Worm (Caenorhabditis elegans): ENCODE data around the gene F16B12.6.

F16B12.6 gene

DNA sequence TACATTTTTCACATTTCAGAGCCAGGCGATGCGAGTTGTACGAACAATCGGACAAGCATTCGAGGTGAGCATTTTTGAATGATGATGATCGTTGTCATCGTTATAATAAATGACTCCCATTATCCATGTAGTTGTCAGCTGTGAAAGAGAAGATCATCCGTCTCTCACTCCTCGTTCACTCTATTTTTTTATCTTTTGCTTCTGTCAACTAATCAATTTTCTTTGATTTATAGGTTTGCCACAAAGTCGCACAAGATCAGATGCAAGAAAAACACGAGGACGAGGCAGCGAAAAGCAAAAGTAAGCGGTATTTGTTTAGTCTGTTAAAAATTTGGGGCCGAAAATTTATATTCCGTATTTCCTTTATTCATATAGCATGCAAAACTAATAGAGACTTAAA is 45.6 kb upstream of the F16B12.6 start:
- TF ChIP-seq nhr-25 (tag; optimal IDR thresholded peaks at IDR 0.05) (no peak), R02D3.7 (tag; optimal IDR thresholded peaks at IDR 0.05) (no peak), lsy-2 (tag; optimal IDR thresholded peaks at IDR 0.05) (peak in 1 of 2 experiments; percentile 23), mab-5 (tag; optimal IDR thresholded peaks at IDR 0.05) (peak; percentile 52), sma-3 (GFP tag; optimal IDR thresholded peaks at IDR 0.05) (no peak), egl-27 (tag; optimal IDR thresholded peaks at IDR 0.05) (no peak), skn-1 (tag; optimal IDR thresholded peaks at IDR 0.05) (no peak), sma-9 (GFP tag; optimal IDR thresholded peaks at IDR 0.05) (peak; percentile 42), sma-9 (tag; optimal IDR thresholded peaks at IDR 0.05) (no peak), nhr-129 (tag; optimal IDR thresholded peaks at IDR 0.05) (peak; percentile 15), C34F6.9 (tag; optimal IDR thresholded peaks at IDR 0.05) (peak; percentile 14), snpc-4 (tag; optimal IDR thresholded peaks at IDR 0.05) (no peak), sem-4 (tag; optimal IDR thresholded peaks at IDR 0.05) (no peak)

DNA sequence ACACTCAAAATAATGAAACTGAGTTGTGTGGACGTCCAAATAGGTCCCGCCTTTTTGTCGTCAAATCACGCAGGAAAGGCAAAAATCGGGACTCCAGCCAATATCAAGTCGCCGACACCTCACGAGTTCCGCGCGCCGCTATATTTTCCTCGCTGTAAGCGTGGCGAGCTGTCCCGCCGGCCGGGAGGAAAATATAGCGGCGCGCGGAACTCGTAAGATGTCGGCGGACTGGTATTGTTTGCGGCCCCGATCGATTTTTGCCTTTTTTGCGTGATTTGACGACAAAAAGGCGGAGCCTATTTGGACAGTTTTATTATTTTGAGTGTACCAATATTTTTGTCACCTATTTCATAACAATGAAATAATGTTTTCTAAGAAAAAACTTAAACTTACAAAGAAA is 39.3 kb upstream of the F16B12.6 start:
- TF ChIP-seq ztf-1 (GFP tag; conservative IDR thresholded peaks at IDR 0.05): no peak
- no peak for TF ChIP-seq nhr-25 (tag; optimal IDR thresholded peaks at IDR 0.05)
- TF ChIP-seq snpc-4 (tag; optimal IDR thresholded peaks at IDR 0.05): peak; percentile 4
- TF ChIP-seq unc-55 (GFP tag; optimal IDR thresholded peaks at IDR 0.05): no peak
- no peak for TF ChIP-seq zag-1 (tag; optimal IDR thresholded peaks at IDR 0.05)
- TF ChIP-seq fos-1 (tag; optimal IDR thresholded peaks at IDR 0.05): no peak
- no peak for TF ChIP-seq ama-1 (optimal IDR thresholded peaks at IDR 0.05)
- TF ChIP-seq nhr-23 (tag; optimal IDR thresholded peaks at IDR 0.05): no peak

- TF ChIP-seq ceh-82 (tag; optimal IDR thresholded peaks at IDR 0.05) (no peak), lsy-2 (tag; optimal IDR thresholded peaks at IDR 0.05) (peak; percentile 79 to 86), snpc-4 (tag; optimal IDR thresholded peaks at IDR 0.05) (peak; percentile 80), mab-5 (tag; optimal IDR thresholded peaks at IDR 0.05) (peak; percentile 78), ama-1 (optimal IDR thresholded peaks at IDR 0.05) (peak; percentile 76), aly-2 (tag; optimal IDR thresholded peaks at IDR 0.05) (no peak), ceh-16 (tag; optimal IDR thresholded peaks at IDR 0.05) (no peak), elt-3 (tag; optimal IDR thresholded peaks at IDR 0.05) (no peak), nhr-11 (tag; optimal IDR thresholded peaks at IDR 0.05) (peak; percentile 57), mbf-1 (tag; optimal IDR thresholded peaks at IDR 0.05) (no peak), elt-1 (tag; optimal IDR thresholded peaks at IDR 0.05) (no peak), nhr-21 (tag; optimal IDR thresholded peaks at IDR 0.05) (peak; percentile 83), unc-39 (tag; optimal IDR thresholded peaks at IDR 0.05) (no peak), nhr-12 (tag; optimal IDR thresholded peaks at IDR 0.05) (no peak), unc-62 (GFP tag; optimal IDR thresholded peaks at IDR 0.05) (peak; percentile 7), ZK546.5 (tag; optimal IDR thresholded peaks at IDR 0.05) (no peak), sma-9 (GFP tag; optimal IDR thresholded peaks at IDR 0.05) (peak; percentile 94), sma-9 (tag; optimal IDR thresholded peaks at IDR 0.05) (no peak), lin-11 (tag; optimal IDR thresholded peaks at IDR 0.05) (peak; percentile 64), peb-1 (tag; optimal IDR thresholded peaks at IDR 0.05) (no peak), ztf-11 (tag; optimal IDR thresholded peaks at IDR 0.05) (no peak), nhr-25 (tag; optimal IDR thresholded peaks at IDR 0.05) (peak; percentile 78), nhr-129 (tag; optimal IDR thresholded peaks at IDR 0.05) (peak; percentile 99), C34F6.9 (tag; optimal IDR thresholded peaks at IDR 0.05) (peak; percentile 84), R02D3.7 (tag; optimal IDR thresholded peaks at IDR 0.05) (peak; percentile 0), nhr-23 (tag; optimal IDR thresholded peaks at IDR 0.05) (no peak), zag-1 (tag; optimal IDR thresholded peaks at IDR 0.05) (peak; percentile 81), blmp-1 (tag; optimal IDR thresholded peaks at IDR 0.05; ENCODE audit: insufficient read depth) (peak; percentile 5), lin-39 (tag; optimal IDR thresholded peaks at IDR 0.05) (no peak), unc-55 (GFP tag; optimal IDR thresholded peaks at IDR 0.05) (peak; percentile 95), dmd-4 (tag; optimal IDR thresholded peaks at IDR 0.05) (no peak), F13H6.1 (tag; optimal IDR thresholded peaks at IDR 0.05) (peak; percentile 91), alr-1 (tag; optimal IDR thresholded peaks at IDR 0.05) (no peak), crh-2 (tag; optimal IDR thresholded peaks at IDR 0.05) (peak; percentile 90), sem-4 (tag; optimal IDR thresholded peaks at IDR 0.05) (peak; percentile 79), mdl-1 (tag; optimal IDR thresholded peaks at IDR 0.05) (peak; percentile 25 to 77), skn-1 (tag; optimal IDR thresholded peaks at IDR 0.05) (peak; percentile 45), ztf-1 (GFP tag; conservative IDR thresholded peaks at IDR 0.05) (no peak), nhr-6 (tag; optimal IDR thresholded peaks at IDR 0.05) (peak; percentile 83), gmeb-1 (tag; optimal IDR thresholded peaks at IDR 0.05) (peak; percentile 70), fos-1 (tag; optimal IDR thresholded peaks at IDR 0.05) (peak; percentile 91), Y55F3AM.14 (GFP tag; optimal IDR thresholded peaks at IDR 0.05) (peak; percentile 81), sma-3 (GFP tag; optimal IDR thresholded peaks at IDR 0.05) (peak; percentile 79), lin-13 (GFP tag; optimal IDR thresholded peaks at IDR 0.05) (peak; percentile 86), nhr-77 (tag; optimal IDR thresholded peaks at IDR 0.05) (peak; percentile 34), egl-27 (tag; optimal IDR thresholded peaks at IDR 0.05) (peak; percentile 83), nhr-10 (tag; optimal IDR thresholded peaks at IDR 0.05) (peak; percentile 8), ztf-4 (tag; optimal IDR thresholded peaks at IDR 0.05) (peak; percentile 93)
These were observed 38.3 kb upstream of the F16B12.6 start for ce11 chrX:14063830-14064229.

Measured in whole organism, L2 larva.